Worm (Caenorhabditis elegans) whole organism, L4 larva: ENCODE results near the gene F57C12.6.

ENCODE experiments used
- F49E8.2 ChIP-seq: sonication (generic microtip); optimal IDR thresholded peaks from 2 replicates; lab custom pipeline; 2016; ENCODE audit warnings: missing compliant biosample characterization, mild to moderate bottlenecking, missing genetic modification characterization, borderline replicate concordance
- aly-2 ChIP-seq: sonication (generic microtip); optimal IDR thresholded peaks from 2 replicates; lab custom pipeline; 2018; ENCODE audit warnings: missing biosample characterization, missing genetic modification characterization
- ceh-32 ChIP-seq: sonication (generic microtip); optimal IDR thresholded peaks from 2 replicates; lab custom pipeline; 2016; ENCODE audit warnings: mild to moderate bottlenecking, missing genetic modification characterization, missing compliant biosample characterization; ENCODE audit not compliant: poor library complexity
- mdl-1 ChIP-seq, 2 experiments: fragments of 150-350 bp in 1 of 2; sonication (generic microtip) in 1 of 2; optimal IDR thresholded peaks; 2 replicates each; lab custom pipeline; 2014 to 2017; ENCODE audit warnings: missing biosample characterization in 2 of 2, missing genetic modification characterization in 2 of 2
- mdt-29 ChIP-seq: fragments of 200-800 bp; sonication (Bioruptor generic); IDR thresholded peaks from 2 replicates; pipeline ENCODE4 v1.3.6; 2022; ENCODE audit warnings: missing genetic modification reagents, missing genetic modification characterization, missing compliant biosample characterization
- nhr-28 ChIP-seq: fragments of 150-350 bp; optimal IDR thresholded peaks from 2 replicates; lab custom pipeline; 2014; ENCODE audit warnings: missing biosample characterization, missing genetic modification characterization
- nhr-6 ChIP-seq: fragments of 150-350 bp; optimal IDR thresholded peaks from 2 replicates; lab custom pipeline; 2014; ENCODE audit warnings: missing biosample characterization, missing genetic modification characterization
- pqm-1 ChIP-seq: sonication (generic microtip); optimal IDR thresholded peaks from 2 replicates; lab custom pipeline; 2017; ENCODE audit warnings: missing biosample characterization, missing genetic modification characterization
- spr-1 ChIP-seq: sonication (generic microtip); optimal IDR thresholded peaks from 2 replicates; lab custom pipeline; 2016; ENCODE audit warnings: mild to moderate bottlenecking, missing genetic modification characterization, missing compliant biosample characterization
- unc-130 ChIP-seq: sonication (generic microtip); optimal IDR thresholded peaks from 2 replicates; lab custom pipeline; 2016; ENCODE audit warnings: missing genetic modification reagents, missing genetic modification characterization, missing compliant biosample characterization
- unc-39 ChIP-seq: sonication (generic microtip); optimal IDR thresholded peaks from 2 replicates; lab custom pipeline; 2017; ENCODE audit warnings: missing biosample characterization, missing genetic modification characterization
- unc-62 ChIP-seq, 3 experiments: fragments of 150-350 bp in 1 of 3; sonication (generic microtip); optimal IDR thresholded peaks in 2 of 3; peaks in 1 of 3; 1 replicate in 1 of 3; 2 replicates in 2 of 3; lab custom pipeline; 2014 to 2017; ENCODE audit warnings: missing biosample characterization in 3 of 3, missing genetic modification characterization in 3 of 3, missing genetic modification reagents in 3 of 3, missing genotype in 1 of 3
- ztf-11 ChIP-seq: fragments of 150-350 bp; optimal IDR thresholded peaks from 2 replicates; lab custom pipeline; 2014; ENCODE audit warnings: missing biosample characterization, missing genetic modification characterization

DNA sequence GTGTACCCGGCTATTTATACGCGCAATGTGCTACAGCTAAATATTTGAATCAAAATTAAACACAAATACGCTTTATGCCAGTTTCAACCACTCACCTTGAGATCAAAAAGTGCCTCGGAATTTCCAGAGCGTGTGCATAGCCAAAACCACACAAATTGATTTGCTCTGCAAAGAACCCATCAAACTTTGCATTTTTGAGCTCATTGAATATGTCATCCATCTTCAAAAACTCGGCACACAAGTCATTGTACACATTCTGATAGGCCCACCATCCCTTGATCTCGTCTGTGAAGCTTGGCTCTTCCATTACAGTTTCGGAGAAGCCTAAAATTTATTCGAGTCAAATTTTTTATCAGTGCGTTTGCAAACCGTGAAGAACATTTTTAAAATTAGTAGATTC, 24.4 kb downstream of the F57C12.6 start:
- TF ChIP-seq nhr-28 (tag; lab: Kevin White, UChicago) (no peak), pqm-1 (tag; lab: Kevin White, UChicago) (no peak), aly-2 (no peak), mdl-1 (tag; optimal IDR thresholded peaks at IDR 0.05; lab: Kevin White, UChicago) (no peak), spr-1 (tag; lab: Kevin White, UChicago) (no peak), mdt-29 (GFP tag; lab: Robert Waterston, UW) (no peak), F49E8.2 (tag; lab: Kevin White, UChicago) (no peak), ztf-11 (tag; lab: Kevin White, UChicago) (no peak), unc-39 (tag; lab: Kevin White, UChicago) (no peak), unc-62 (GFP tag; optimal IDR thresholded peaks at IDR 0.05 in 1 of 2; lab: Kevin White, UChicago) (peak in 1 of 2 experiments; percentile 96), unc-62 (tag; optimal IDR thresholded peaks at IDR 0.05; lab: Kevin White, UChicago) (no peak), ceh-32 (no peak), unc-130 (GFP tag; lab: Kevin White, UChicago) (no peak), nhr-6 (no peak)
